Fruit fly (Drosophila melanogaster): ENCODE measurements around the gene AsnS.

AsnS gene

DNA sequence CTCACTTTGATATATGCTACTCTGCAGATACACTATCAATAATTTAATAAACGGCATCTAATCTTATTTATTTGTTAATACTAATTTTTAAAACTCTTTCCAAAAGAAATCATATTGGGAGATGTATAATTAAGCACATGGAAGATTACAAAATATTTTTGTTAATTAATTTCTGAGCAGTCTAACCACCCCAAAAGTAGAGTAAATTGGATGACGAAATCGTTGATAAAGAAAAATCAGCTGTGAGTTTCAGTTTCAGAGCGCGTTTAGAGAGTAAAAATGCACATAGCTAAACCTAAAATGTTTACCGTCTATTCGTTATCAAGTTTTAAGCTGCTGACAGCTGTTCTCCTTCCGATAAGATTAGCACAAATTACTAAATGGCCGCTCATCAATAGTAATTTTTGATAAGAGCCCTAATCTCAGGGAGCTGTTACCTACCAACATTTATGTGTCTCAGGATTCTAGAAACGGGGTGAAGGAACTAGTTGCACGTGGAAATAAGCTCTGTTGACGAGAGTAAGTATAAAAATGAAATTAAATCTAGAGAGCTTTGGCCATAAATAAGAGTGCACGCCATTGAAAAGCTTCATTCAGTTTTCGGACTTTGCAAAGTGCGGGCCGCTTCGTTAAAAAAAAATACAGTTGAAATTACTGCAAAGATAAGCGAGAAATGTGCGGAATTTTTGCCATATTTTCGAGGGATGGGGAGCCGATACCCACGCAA, at the start of gene AsnS, which contains the start of gene chb (continued):
- no peak for TF ChIP-seq gcm2 (GFP tag; optimal IDR thresholded peaks at IDR 0.05)
- peak; percentile 69 for TF ChIP-seq CG5245 (GFP tag; optimal IDR thresholded peaks at IDR 0.05)
- peak; percentile 90 for TF ChIP-seq ATbp (GFP tag; optimal IDR thresholded peaks at IDR 0.05)
- peak; percentile 85 for TF ChIP-seq CG12104 (GFP tag; optimal IDR thresholded peaks at IDR 0.05)
- peak; percentile 94 for TF ChIP-seq CG12391 (tag; optimal IDR thresholded peaks at IDR 0.05)
- peak; percentile 90 for TF ChIP-seq gsb (GFP tag; IDR thresholded peaks at IDR 0.05)
- peak; percentile 50 for TF ChIP-seq gro (GFP tag; optimal IDR thresholded peaks at IDR 0.05)
- peak; percentile 72 for TF ChIP-seq maf-S (GFP tag; optimal IDR thresholded peaks at IDR 0.05)
- peak; percentile 82 for TF ChIP-seq Max (GFP tag; optimal IDR thresholded peaks at IDR 0.05)
- TF ChIP-seq Bteb2 (GFP tag; optimal IDR thresholded peaks at IDR 0.05) = peak; percentile 88
- peak; percentile 6 for TF ChIP-seq nom (GFP tag; optimal IDR thresholded peaks at IDR 0.05)
- TF ChIP-seq dmrt11E (tag; optimal IDR thresholded peaks at IDR 0.05) = peak; percentile 38
- TF ChIP-seq zen (tag; optimal IDR thresholded peaks at IDR 0.05) = peak; percentile 84
- peak; percentile 43 for TF ChIP-seq CG8089 (GFP tag; optimal IDR thresholded peaks at IDR 0.05)
- TF ChIP-seq Hmx (GFP tag; optimal IDR thresholded peaks at IDR 0.05) = peak; percentile 34
- TF ChIP-seq NK7.1 (GFP tag; optimal IDR thresholded peaks at IDR 0.05) = peak; percentile 56
- TF ChIP-seq ci (GFP tag; IDR thresholded peaks at IDR 0.05) = peak; percentile 91
- peak in 1 of 2 experiments; percentile 51 for TF ChIP-seq Hr78 (GFP tag; optimal IDR thresholded peaks at IDR 0.05)
- peak; percentile 88 for TF ChIP-seq CG10209 (GFP tag; optimal IDR thresholded peaks at IDR 0.05)
- TF ChIP-seq exex (tag; optimal IDR thresholded peaks at IDR 0.05) = peak; percentile 67
- TF ChIP-seq Jarid2 (GFP tag; optimal IDR thresholded peaks at IDR 0.05) = no peak
- peak; percentile 94 for TF ChIP-seq Oli (tag; optimal IDR thresholded peaks at IDR 0.05)
- peak; percentile 27 for TF ChIP-seq sima (GFP tag; optimal IDR thresholded peaks at IDR 0.05)
- peak; percentile 74 for TF ChIP-seq CG7987 (GFP tag; optimal IDR thresholded peaks at IDR 0.05)
- no peak for TF ChIP-seq CG10565 (GFP tag; optimal IDR thresholded peaks at IDR 0.05)
- peak; percentile 76; the same call in 1 of the 2 replicates for TF ChIP-seq chm (GFP tag; IDR thresholded peaks at IDR 0.05)
- peak; percentile 41 for TF ChIP-seq jumu (GFP tag; optimal IDR thresholded peaks at IDR 0.05)
- TF ChIP-seq GATAe (GFP tag; conservative IDR thresholded peaks at IDR 0.05) = peak; percentile 88
- TF ChIP-seq CG1647 (GFP tag; optimal IDR thresholded peaks at IDR 0.05) = peak; percentile 63
- TF ChIP-seq CG8765 (GFP tag; IDR thresholded peaks at IDR 0.05) = peak; percentile 29; the same call in 1 of the 2 replicates
- peak; percentile 97 for TF ChIP-seq gem (tag; optimal IDR thresholded peaks at IDR 0.05)
- peak; percentile 84 for TF ChIP-seq Taf1 (GFP tag; IDR thresholded peaks at IDR 0.05)
- no peak for TF ChIP-seq h (optimal IDR thresholded peaks at IDR 0.05)
- peak; percentile 91 for TF ChIP-seq C15 (GFP tag; IDR thresholded peaks at IDR 0.05)
- TF ChIP-seq wdn (GFP tag; IDR thresholded peaks at IDR 0.05) = peak; percentile 93
- TF ChIP-seq yki (optimal IDR thresholded peaks at IDR 0.05) = no peak
- TF ChIP-seq Vsx1 (GFP tag; optimal IDR thresholded peaks at IDR 0.05) = peak; percentile 81
- TF ChIP-seq CG2202 (tag; optimal IDR thresholded peaks at IDR 0.05) = peak; percentile 67
- TF ChIP-seq CG1832 (GFP tag; optimal IDR thresholded peaks at IDR 0.05) = no peak
- peak; percentile 50 for TF ChIP-seq Lhr (GFP tag; optimal IDR thresholded peaks at IDR 0.05)
- peak; percentile 80 for TF ChIP-seq onecut (GFP tag; IDR thresholded peaks at IDR 0.05)
- TF ChIP-seq CG9932 (GFP tag; IDR thresholded peaks at IDR 0.05) = peak; percentile 91
- TF ChIP-seq crol (GFP tag; IDR thresholded peaks at IDR 0.05) = peak; percentile 12; the same call in 1 of the 2 replicates
- TF ChIP-seq inv (GFP tag; IDR thresholded peaks at IDR 0.05; ENCODE audit: partially characterized antibody) = no peak
- peak; percentile 67 for TF ChIP-seq HLH54F (GFP tag; optimal IDR thresholded peaks at IDR 0.05)
- TF ChIP-seq CG30403 (GFP tag; optimal IDR thresholded peaks at IDR 0.05) = peak; percentile 89
- TF ChIP-seq dimm (GFP tag; IDR thresholded peaks at IDR 0.05) = peak; percentile 80
- peak; percentile 83 for TF ChIP-seq caup (GFP tag; optimal IDR thresholded peaks at IDR 0.05; ENCODE audit: severe bottlenecking)
- TF ChIP-seq CG18476 (GFP tag; optimal IDR thresholded peaks at IDR 0.05) = peak; percentile 73
- TF ChIP-seq bigmax (GFP tag; optimal IDR thresholded peaks at IDR 0.05) = no peak
